Fruit fly (Drosophila melanogaster): ENCODE results near the gene CG7889.

dm6 chrX:19259802-19260695 is 16.6 kb downstream of the CG7889 start:
- TF ChIP-seq dac (GFP tag; optimal IDR thresholded peaks at IDR 0.05) (no peak), CG8119 (GFP tag; IDR thresholded peaks at IDR 0.05) (no peak), Sox102F (GFP tag; optimal IDR thresholded peaks at IDR 0.05) (no peak), CG31627 (GFP tag; optimal IDR thresholded peaks at IDR 0.05) (no peak), Blimp-1 (GFP tag; optimal IDR thresholded peaks at IDR 0.05) (no peak), CG11902 (GFP tag; optimal IDR thresholded peaks at IDR 0.05) (no peak), CG6808 (GFP tag; optimal IDR thresholded peaks at IDR 0.05) (no peak), salr (GFP tag; optimal IDR thresholded peaks at IDR 0.05) (no peak), acj6 (GFP tag; optimal IDR thresholded peaks at IDR 0.05) (no peak), Gug (GFP tag; IDR thresholded peaks at IDR 0.05) (no peak), dsx (GFP tag; optimal IDR thresholded peaks at IDR 0.05; ENCODE audit: poor library complexity, severe bottlenecking) (no peak), net (GFP tag; optimal IDR thresholded peaks at IDR 0.05) (no peak), Eip78C (GFP tag) (no peak), esn (GFP tag; optimal IDR thresholded peaks at IDR 0.05) (no peak)

Data from whole organism, prepupa.